Worm (Caenorhabditis elegans) whole organism, early embryonic: ENCODE data around the gene C49F5.5.

ENCODE experiments used
- B0310.2 ChIP-seq: sonication (generic microtip); optimal IDR thresholded peaks from 2 replicates; lab custom pipeline; 2016; ENCODE audit warnings: mild to moderate bottlenecking, missing genetic modification characterization, missing compliant biosample characterization
- F13C5.2 ChIP-seq: sonication (generic microtip); optimal IDR thresholded peaks from 2 replicates; lab custom pipeline; 2017; ENCODE audit warnings: mild to moderate bottlenecking, missing genetic modification characterization, inconsistent platforms, missing compliant biosample characterization
- aly-1 ChIP-seq: sonication (generic microtip); optimal IDR thresholded peaks from 2 replicates; lab custom pipeline; 2016; ENCODE audit warnings: missing genetic modification characterization, missing compliant biosample characterization
- ama-1 ChIP-seq: fragments of 150-350 bp; optimal IDR thresholded peaks from 2 replicates; lab custom pipeline; 2014
- flt-1 ChIP-seq: fragments of 200-800 bp; sonication (Bioruptor generic); IDR thresholded peaks from 2 replicates; pipeline ENCODE4 v1.3.6; 2022; ENCODE audit warnings: missing genetic modification characterization, missing compliant biosample characterization
- hmbx-1 ChIP-seq: sonication (generic microtip); optimal IDR thresholded peaks from 2 replicates; lab custom pipeline; 2016; ENCODE audit warnings: mild to moderate bottlenecking, missing genetic modification characterization, missing compliant biosample characterization
- hmg-4 ChIP-seq: fragments of 200-800 bp; sonication (Bioruptor generic); optimal IDR thresholded peaks from 2 replicates; lab custom pipeline; 2018; ENCODE audit warnings: mild to moderate bottlenecking, missing genetic modification characterization, missing compliant biosample characterization
- hnd-1 ChIP-seq: sonication (generic microtip); optimal IDR thresholded peaks from 2 replicates; lab custom pipeline; 2016; ENCODE audit warnings: missing genetic modification characterization, missing compliant biosample characterization
- pes-1 ChIP-seq: fragments of 200-800 bp; sonication (Bioruptor generic); IDR thresholded peaks from 2 replicates; pipeline ENCODE4 v1.3.6; 2022; ENCODE audit warnings: missing genetic modification reagents, missing genetic modification characterization, missing compliant biosample characterization

DNA sequence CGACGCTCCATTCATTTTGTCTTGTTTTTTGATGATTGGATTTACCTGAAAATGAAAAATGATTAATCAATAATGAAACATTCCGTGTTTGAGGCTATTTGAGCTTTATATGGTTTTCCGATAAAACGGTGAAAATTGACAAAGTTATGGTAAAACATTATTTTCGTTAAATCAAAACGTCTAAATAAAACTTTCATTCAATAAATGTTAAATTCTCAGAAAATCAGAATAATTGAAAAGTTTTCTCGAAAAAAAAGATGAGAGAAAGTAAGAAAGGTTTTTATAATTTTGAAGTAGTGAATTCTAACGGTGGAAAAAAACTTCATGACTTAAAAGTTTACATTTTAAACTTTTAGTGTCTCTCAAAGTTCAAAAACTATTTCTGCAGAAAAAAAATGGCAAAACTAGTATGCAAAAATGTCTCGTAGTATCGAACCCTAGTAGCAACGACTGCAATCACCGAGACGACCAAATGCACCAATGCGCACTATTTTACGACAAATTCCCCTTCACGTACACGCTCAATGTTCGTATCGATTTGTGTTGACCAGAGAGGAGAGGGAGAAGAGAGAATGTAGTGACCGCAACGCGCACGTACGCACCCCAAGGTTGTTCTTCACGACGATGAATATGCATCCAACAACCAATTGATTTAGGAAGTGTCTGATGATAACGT lies 39.1 kb upstream of the C49F5.5 start, which contains the start of gene nfya-1:
- TF ChIP-seq hmbx-1 (tag; lab: Kevin White, UChicago) (no peak), flt-1 (GFP tag; lab: Robert Waterston, UW) (no peak), ama-1 (no peak), F13C5.2 (tag; lab: Kevin White, UChicago) (peak; percentile 9), hmg-4 (GFP tag; lab: Kevin White, UChicago) (no peak), pes-1 (GFP tag; lab: Robert Waterston, UW) (no peak), B0310.2 (tag; lab: Kevin White, UChicago) (no peak), aly-1 (tag; lab: Kevin White, UChicago) (no peak), hnd-1 (tag; lab: Kevin White, UChicago) (no peak)
